Worm (Caenorhabditis elegans): ENCODE data around the gene str-83.
A peak's percentile ranks its signal among the peaks of the same experiment; 100 is the strongest.

Gene str-83

ce11 chrV:4022309-4022708 lies 45.2 kb downstream of the str-83 start, which contains the start of gene cyp-35A3:
TSS of gene cyp-35A3 (plus strand) at chrV:4022609.
- TF ChIP-seq rnt-1 (tag; optimal IDR thresholded peaks at IDR 0.05) (no peak), hpl-2 (GFP tag; optimal IDR thresholded peaks at IDR 0.05) (no peak), ets-5 (GFP tag; IDR thresholded peaks at IDR 0.05) (no peak), ces-1 (GFP tag; optimal IDR thresholded peaks at IDR 0.05) (no peak), isw-1 (GFP tag; IDR thresholded peaks at IDR 0.05) (no peak), irx-1 (tag; optimal IDR thresholded peaks at IDR 0.05) (no peak), efl-3 (GFP tag; optimal IDR thresholded peaks at IDR 0.05) (no peak), aly-2 (tag; optimal IDR thresholded peaks at IDR 0.05) (no peak), nhr-77 (tag; optimal IDR thresholded peaks at IDR 0.05) (no peak)

- TF ChIP-seq elt-2 (tag; optimal IDR thresholded peaks at IDR 0.05) (peak; percentile 74), tlp-1 (tag; optimal IDR thresholded peaks at IDR 0.05) (no peak), skn-1 (tag; optimal IDR thresholded peaks at IDR 0.05) (peak; percentile 53), fos-1 (tag; optimal IDR thresholded peaks at IDR 0.05) (no peak), zip-4 (GFP tag; optimal IDR thresholded peaks at IDR 0.05) (peak; percentile 73)
Measured at ce11 chrV:4024777-4025176, 47.7 kb downstream of the str-83 start, which contains the start of gene K09D9.1. TSS of gene K09D9.1 (plus strand) at chrV:4025047.

Data from whole organism, L1 larva.